Worm (Caenorhabditis elegans): ENCODE measurements around the gene mans-3.

The mans-3 gene

DNA sequence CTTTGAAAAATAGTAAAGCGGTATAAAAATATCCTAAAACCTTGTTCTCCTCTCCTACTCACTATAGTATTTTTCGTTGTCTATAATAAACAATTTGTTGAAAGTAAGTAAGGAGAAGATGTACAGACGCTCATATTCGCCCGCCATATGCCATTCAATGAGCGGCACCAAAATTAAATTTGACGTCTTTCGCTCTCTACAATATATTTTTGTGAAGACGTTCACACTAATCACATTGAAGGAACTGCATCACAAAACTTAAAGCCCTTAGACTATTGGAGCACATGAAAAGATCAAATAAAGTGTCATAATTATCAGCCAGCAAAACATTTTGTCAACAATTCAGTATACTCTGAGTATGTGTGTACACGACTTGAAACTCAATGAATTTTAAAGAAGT lies 33.4 kb upstream of the mans-3 start:
- TF ChIP-seq ceh-13 (GFP tag; optimal IDR thresholded peaks at IDR 0.05) (no peak), tra-4 (tag; optimal IDR thresholded peaks at IDR 0.05) (no peak), sea-1 (GFP tag; conservative IDR thresholded peaks at IDR 0.05) (no peak), pes-1 (GFP tag; IDR thresholded peaks at IDR 0.05) (no peak), F13C5.2 (tag; optimal IDR thresholded peaks at IDR 0.05) (no peak), hmbx-1 (tag; optimal IDR thresholded peaks at IDR 0.05) (no peak), ets-7 (tag; optimal IDR thresholded peaks at IDR 0.05) (no peak), B0310.2 (tag; optimal IDR thresholded peaks at IDR 0.05) (no peak), scrt-1 (GFP tag; IDR thresholded peaks at IDR 0.05) (no peak), ama-1 (optimal IDR thresholded peaks at IDR 0.05) (no peak), tbx-37 (GFP tag; conservative IDR thresholded peaks at IDR 0.05) (no peak), ceh-36 (tag; optimal IDR thresholded peaks at IDR 0.05) (no peak), flt-1 (GFP tag; IDR thresholded peaks at IDR 0.05) (no peak), aly-1 (tag; optimal IDR thresholded peaks at IDR 0.05) (no peak), tbx-11 (GFP tag; IDR thresholded peaks at IDR 0.05) (no peak), hnd-1 (tag; optimal IDR thresholded peaks at IDR 0.05) (no peak), hmg-4 (GFP tag; optimal IDR thresholded peaks at IDR 0.05) (no peak)

DNA sequence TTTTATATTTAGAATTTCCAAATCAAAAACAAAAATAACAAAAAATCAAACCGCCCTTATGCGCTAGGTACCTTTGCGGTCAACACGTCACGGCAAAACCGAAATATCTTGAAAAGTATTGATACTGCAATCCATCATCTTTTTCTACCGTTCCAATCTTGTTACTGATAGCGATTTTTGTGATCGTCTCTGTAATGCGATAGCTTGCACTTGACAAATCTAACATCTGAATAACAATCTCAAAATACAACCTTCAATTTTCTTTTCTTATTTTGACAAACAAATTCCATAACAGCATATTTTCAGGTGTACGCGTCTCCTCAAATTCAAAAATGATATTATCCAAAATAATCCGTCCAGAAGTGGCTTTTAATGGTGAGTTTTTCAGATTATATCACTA lies 31.2 kb upstream of the mans-3 start, which contains the start of gene tbc-7:
Gene tbc-7, plus strand, starts transcription at position 301 of the 400 bp plus-strand sequence.
- TF ChIP-seq ets-7 (tag; optimal IDR thresholded peaks at IDR 0.05) (no peak), tra-4 (tag; optimal IDR thresholded peaks at IDR 0.05) (no peak), hmbx-1 (tag; optimal IDR thresholded peaks at IDR 0.05) (no peak), ama-1 (optimal IDR thresholded peaks at IDR 0.05) (no peak), flt-1 (GFP tag; IDR thresholded peaks at IDR 0.05) (no peak), scrt-1 (GFP tag; IDR thresholded peaks at IDR 0.05) (no peak), hnd-1 (tag; optimal IDR thresholded peaks at IDR 0.05) (no peak), ceh-13 (GFP tag; optimal IDR thresholded peaks at IDR 0.05) (no peak), hmg-4 (GFP tag; optimal IDR thresholded peaks at IDR 0.05) (no peak), aly-1 (tag; optimal IDR thresholded peaks at IDR 0.05) (no peak), pes-1 (GFP tag; IDR thresholded peaks at IDR 0.05) (no peak), tbx-11 (GFP tag; IDR thresholded peaks at IDR 0.05) (no peak), tbx-37 (GFP tag; conservative IDR thresholded peaks at IDR 0.05) (no peak), B0310.2 (tag; optimal IDR thresholded peaks at IDR 0.05) (no peak), sea-1 (GFP tag; conservative IDR thresholded peaks at IDR 0.05) (no peak), F13C5.2 (tag; optimal IDR thresholded peaks at IDR 0.05) (no peak), ceh-36 (tag; optimal IDR thresholded peaks at IDR 0.05) (no peak)

ce11 chrX:5135548-5135947 lies 29.6 kb upstream of the mans-3 start:
- TF ChIP-seq tra-4 (tag; optimal IDR thresholded peaks at IDR 0.05) (no peak), hnd-1 (tag; optimal IDR thresholded peaks at IDR 0.05) (no peak), B0310.2 (tag; optimal IDR thresholded peaks at IDR 0.05) (no peak), sea-1 (GFP tag; conservative IDR thresholded peaks at IDR 0.05) (no peak), pes-1 (GFP tag; IDR thresholded peaks at IDR 0.05) (no peak), aly-1 (tag; optimal IDR thresholded peaks at IDR 0.05) (no peak), ceh-36 (tag; optimal IDR thresholded peaks at IDR 0.05) (no peak), tbx-11 (GFP tag; IDR thresholded peaks at IDR 0.05) (no peak), F13C5.2 (tag; optimal IDR thresholded peaks at IDR 0.05) (no peak), scrt-1 (GFP tag; IDR thresholded peaks at IDR 0.05) (no peak), ama-1 (optimal IDR thresholded peaks at IDR 0.05) (no peak), hmbx-1 (tag; optimal IDR thresholded peaks at IDR 0.05) (no peak), tbx-37 (GFP tag; conservative IDR thresholded peaks at IDR 0.05) (no peak), ceh-13 (GFP tag; optimal IDR thresholded peaks at IDR 0.05) (no peak)

- no peak for TF ChIP-seq hnd-1 (tag; optimal IDR thresholded peaks at IDR 0.05)
- TF ChIP-seq ama-1 (optimal IDR thresholded peaks at IDR 0.05): no peak
- no peak for TF ChIP-seq ceh-36 (tag; optimal IDR thresholded peaks at IDR 0.05)
- no peak for TF ChIP-seq tra-4 (tag; optimal IDR thresholded peaks at IDR 0.05)
- TF ChIP-seq B0310.2 (tag; optimal IDR thresholded peaks at IDR 0.05): no peak
- no peak for TF ChIP-seq hmbx-1 (tag; optimal IDR thresholded peaks at IDR 0.05)
- TF ChIP-seq scrt-1 (GFP tag; IDR thresholded peaks at IDR 0.05): no peak
- TF ChIP-seq ets-7 (tag; optimal IDR thresholded peaks at IDR 0.05): no peak
- no peak for TF ChIP-seq flt-1 (GFP tag; IDR thresholded peaks at IDR 0.05)
- no peak for TF ChIP-seq aly-1 (tag; optimal IDR thresholded peaks at IDR 0.05)
- TF ChIP-seq F13C5.2 (tag; optimal IDR thresholded peaks at IDR 0.05): no peak
Observed at ce11 chrX:5137716-5138470, 27.3 kb upstream of the mans-3 start.

DNA sequence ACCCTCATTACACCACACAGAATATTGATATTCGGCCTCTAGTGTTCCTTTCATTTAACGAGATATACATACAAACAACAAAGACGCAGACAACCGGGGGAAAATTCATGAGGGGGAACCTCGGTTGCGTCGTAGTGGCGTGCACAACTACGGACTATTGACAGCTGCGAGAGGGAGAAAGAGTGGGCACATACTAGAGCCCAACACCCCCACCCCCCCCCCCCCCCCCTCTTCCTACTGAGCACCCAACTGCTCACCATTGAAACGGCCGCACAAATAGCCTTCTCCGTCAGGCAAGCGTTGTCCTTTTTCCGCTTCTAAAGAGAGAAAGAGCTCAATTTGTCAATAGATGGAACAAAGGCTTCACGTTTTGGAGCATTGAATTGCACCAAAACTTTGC lies 25.0 kb upstream of the mans-3 start:
- TF ChIP-seq sea-1 (GFP tag; conservative IDR thresholded peaks at IDR 0.05) (no peak), F13C5.2 (tag; optimal IDR thresholded peaks at IDR 0.05) (peak; percentile 69), tbx-37 (GFP tag; conservative IDR thresholded peaks at IDR 0.05) (no peak), pes-1 (GFP tag; IDR thresholded peaks at IDR 0.05) (0 out of 2 replicates have a peak, but pooled peaks have one; percentile 33)

- TF ChIP-seq hmbx-1 (tag; optimal IDR thresholded peaks at IDR 0.05): no peak
- no peak for TF ChIP-seq ets-7 (tag; optimal IDR thresholded peaks at IDR 0.05)
- TF ChIP-seq pes-1 (GFP tag; IDR thresholded peaks at IDR 0.05): no peak
- TF ChIP-seq ceh-36 (tag; optimal IDR thresholded peaks at IDR 0.05): no peak
- TF ChIP-seq scrt-1 (GFP tag; IDR thresholded peaks at IDR 0.05): no peak
- no peak for TF ChIP-seq flt-1 (GFP tag; IDR thresholded peaks at IDR 0.05)
- no peak for TF ChIP-seq F13C5.2 (tag; optimal IDR thresholded peaks at IDR 0.05)
- no peak for TF ChIP-seq ama-1 (optimal IDR thresholded peaks at IDR 0.05)
- no peak for TF ChIP-seq tbx-37 (GFP tag; conservative IDR thresholded peaks at IDR 0.05)
- no peak for TF ChIP-seq hnd-1 (tag; optimal IDR thresholded peaks at IDR 0.05)
- TF ChIP-seq tra-4 (tag; optimal IDR thresholded peaks at IDR 0.05): no peak
- TF ChIP-seq B0310.2 (tag; optimal IDR thresholded peaks at IDR 0.05): no peak
- no peak for TF ChIP-seq tbx-11 (GFP tag; IDR thresholded peaks at IDR 0.05)
- no peak for TF ChIP-seq sea-1 (GFP tag; conservative IDR thresholded peaks at IDR 0.05)
Observed at ce11 chrX:5142403-5142802, 22.8 kb upstream of the mans-3 start.

ce11 chrX:5147918-5148317 lies 17.3 kb upstream of the mans-3 start, which contains the start of gene C31H2.14:
C31H2.14 (plus strand) TSS chrX:5148218.
- TF ChIP-seq ama-1 (optimal IDR thresholded peaks at IDR 0.05): no peak
- TF ChIP-seq hmg-4 (GFP tag; optimal IDR thresholded peaks at IDR 0.05): no peak

Measured in whole organism, early embryonic.